Worm (Caenorhabditis elegans) whole organism, L2 larva: Measurements from ENCODE around the gene hosl-1.

ENCODE experiments used
- lin-13 ChIP-seq: fragments of 150-350 bp; optimal IDR thresholded peaks from 2 replicates; lab custom pipeline; 2014; ENCODE audit warnings: missing biosample characterization, missing genetic modification reagents, missing genetic modification characterization
- nhr-77 ChIP-seq: fragments of 150-350 bp; optimal IDR thresholded peaks from 2 replicates; lab custom pipeline; 2014; ENCODE audit warnings: missing biosample characterization, missing genetic modification characterization
- unc-62 ChIP-seq: fragments of 150-350 bp; optimal IDR thresholded peaks from 2 replicates; lab custom pipeline; 2014; ENCODE audit warnings: missing biosample characterization, missing genetic modification reagents, missing genetic modification characterization
- zag-1 ChIP-seq: fragments of 150-350 bp; optimal IDR thresholded peaks from 2 replicates; lab custom pipeline; 2014; ENCODE audit warnings: missing biosample characterization, missing genetic modification characterization

- TF ChIP-seq unc-62, result no peak
- no peak for TF ChIP-seq lin-13 (GFP tag; lab: Kevin White, UChicago)
- no peak for TF ChIP-seq nhr-77 (tag; lab: Kevin White, UChicago)
- no peak for TF ChIP-seq zag-1 (tag; lab: Kevin White, UChicago)
Measured at ce11 chrX:4636821-4637220, at the start of gene hosl-1.
